Worm (Caenorhabditis elegans) whole organism, L1 larva: ENCODE measurements around the gene C33F10.11.
A peak's percentile ranks its signal among the peaks of the same experiment; 100 is the strongest.
"Not testable (repeated sequence)": the region's sequence is repeated elsewhere in the genome, so short reads cannot be mapped to it uniquely, and the experiment has no call there.

Experiments
- C04F5.9 ChIP-seq: sonication (generic microtip); optimal IDR thresholded peaks from 2 replicates; lab custom pipeline; 2016; ENCODE audit warnings: missing genetic modification characterization, missing compliant biosample characterization
- ama-1 ChIP-seq: fragments of 150-350 bp; optimal IDR thresholded peaks from 2 replicates; lab custom pipeline; 2014
- blmp-1 ChIP-seq: fragments of 150-350 bp; optimal IDR thresholded peaks from 2 replicates; lab custom pipeline; 2014; ENCODE audit warnings: missing biosample characterization, missing genetic modification characterization
- ceh-8 ChIP-seq: fragments of 200-800 bp; sonication (Bioruptor generic); optimal IDR thresholded peaks from 2 replicates; lab custom pipeline; 2018; ENCODE audit warnings: mild to moderate bottlenecking, missing genetic modification characterization, moderate library complexity, missing compliant biosample characterization
- ceh-82 ChIP-seq, 3 experiments: fragments of 150-350 bp in 1 of 3; sonication (generic microtip) in 2 of 3; optimal IDR thresholded peaks; 2 replicates each; lab custom pipeline; 2014 to 2017; ENCODE audit warnings: missing biosample characterization in 3 of 3, missing genetic modification characterization in 3 of 3
- ces-1 ChIP-seq: fragments of 150-350 bp; optimal IDR thresholded peaks from 2 replicates; lab custom pipeline; 2014; ENCODE audit warnings: missing biosample characterization, missing genetic modification reagents, missing genetic modification characterization
- efl-1 ChIP-seq, 4 experiments: fragments of 150-350 bp; optimal IDR thresholded peaks in 3 of 4; peaks in 1 of 4; 1 replicate in 1 of 4; 2 replicates in 3 of 4; lab custom pipeline; 2014; ENCODE audit warnings: missing biosample characterization in 2 of 4, missing genetic modification characterization in 2 of 4, missing genetic modification reagents in 2 of 4
- efl-3 ChIP-seq: fragments of 200-800 bp; sonication (Bioruptor generic); optimal IDR thresholded peaks from 2 replicates; lab custom pipeline; 2018; ENCODE audit warnings: mild to moderate bottlenecking, missing genetic modification characterization, missing compliant biosample characterization
- egl-13 ChIP-seq: sonication (generic microtip); optimal IDR thresholded peaks from 2 replicates; lab custom pipeline; 2016; ENCODE audit warnings: missing genotype, missing genetic modification reagents, missing genetic modification characterization, missing compliant biosample characterization
- egl-27 ChIP-seq, 2 experiments: fragments of 150-350 bp in 1 of 2; sonication (generic microtip); optimal IDR thresholded peaks; 3 replicates each; lab custom pipeline; 2017 to 2018; ENCODE audit warnings: missing biosample characterization in 2 of 2, missing genetic modification characterization in 2 of 2, missing genetic modification reagents in 2 of 2
- elt-2 ChIP-seq: sonication (generic microtip); optimal IDR thresholded peaks from 2 replicates; lab custom pipeline; 2016; ENCODE audit warnings: missing genetic modification characterization, mild to moderate bottlenecking, inconsistent platforms, missing compliant biosample characterization, missing genetic modification reagents
- ets-5 ChIP-seq: fragments of 200-800 bp; sonication (Bioruptor generic); IDR thresholded peaks from 2 replicates; pipeline ENCODE4 v1.3.6; 2022; ENCODE audit warnings: missing genetic modification characterization, missing compliant biosample characterization
- fkh-4 ChIP-seq: sonication (generic microtip); optimal IDR thresholded peaks from 2 replicates; lab custom pipeline; 2016; ENCODE audit warnings: missing compliant biosample characterization, missing genetic modification characterization, borderline replicate concordance
- fos-1 ChIP-seq: fragments of 150-350 bp; optimal IDR thresholded peaks from 2 replicates; lab custom pipeline; 2014; ENCODE audit warnings: missing biosample characterization, missing genetic modification characterization
- grh-1 ChIP-seq: fragments of 200-800 bp; sonication (Bioruptor generic); IDR thresholded peaks from 2 replicates; pipeline ENCODE4 v1.3.6; 2022; ENCODE audit warnings: missing genetic modification reagents, missing genetic modification characterization, missing compliant biosample characterization
- hlh-17 ChIP-seq: fragments of 200-800 bp; sonication (Bioruptor generic); optimal IDR thresholded peaks from 2 replicates; lab custom pipeline; 2018; ENCODE audit warnings: missing genetic modification characterization, mild to moderate bottlenecking, missing compliant biosample characterization, moderate library complexity, borderline replicate concordance
- hlh-4 ChIP-seq: sonication (generic microtip); optimal IDR thresholded peaks from 2 replicates; lab custom pipeline; 2016; ENCODE audit warnings: mild to moderate bottlenecking, missing genetic modification characterization, missing compliant biosample characterization
- jun-1 ChIP-seq: fragments of 150-350 bp; optimal IDR thresholded peaks from 2 replicates; lab custom pipeline; 2014; ENCODE audit warnings: missing biosample characterization, missing genetic modification reagents, missing genetic modification characterization
- nhr-11 ChIP-seq: fragments of 150-350 bp; optimal IDR thresholded peaks from 2 replicates; lab custom pipeline; 2014; ENCODE audit warnings: missing biosample characterization, missing genetic modification characterization
- nhr-19 ChIP-seq: fragments of 200-800 bp; sonication (Bioruptor generic); conservative IDR thresholded peaks from 2 replicates; pipeline ENCODE4 v1.3.6; 2022; ENCODE audit warnings: missing genetic modification characterization, missing compliant biosample characterization
- nhr-28 ChIP-seq: fragments of 150-350 bp; optimal IDR thresholded peaks from 2 replicates; lab custom pipeline; 2014; ENCODE audit warnings: missing biosample characterization, missing genetic modification characterization
- nhr-71 ChIP-seq: sonication (generic microtip); optimal IDR thresholded peaks from 2 replicates; lab custom pipeline; 2016; ENCODE audit warnings: mild to moderate bottlenecking, missing genetic modification characterization, moderate library complexity, missing compliant biosample characterization
- nhr-76 ChIP-seq: sonication (generic microtip); optimal IDR thresholded peaks from 2 replicates; lab custom pipeline; 2017; ENCODE audit warnings: missing biosample characterization, missing genetic modification characterization
- rnt-1 ChIP-seq: sonication (generic microtip); optimal IDR thresholded peaks from 2 replicates; lab custom pipeline; 2016; ENCODE audit warnings: mild to moderate bottlenecking, missing genetic modification characterization, moderate library complexity, missing compliant biosample characterization
- swsn-7 ChIP-seq: sonication (generic microtip); optimal IDR thresholded peaks from 2 replicates; lab custom pipeline; 2016; ENCODE audit warnings: missing genetic modification characterization, missing compliant biosample characterization
- tbx-2 ChIP-seq: sonication (generic microtip); optimal IDR thresholded peaks from 2 replicates; lab custom pipeline; 2016; ENCODE audit warnings: missing genetic modification characterization, missing compliant biosample characterization
- unc-30 ChIP-seq: sonication (generic microtip); optimal IDR thresholded peaks from 2 replicates; lab custom pipeline; 2017; ENCODE audit warnings: missing biosample characterization, missing genetic modification characterization
- unc-86 ChIP-seq: sonication (generic microtip); optimal IDR thresholded peaks from 2 replicates; lab custom pipeline; 2016; ENCODE audit warnings: missing genetic modification characterization, missing compliant biosample characterization
- ztf-4 ChIP-seq: fragments of 150-350 bp; optimal IDR thresholded peaks from 2 replicates; lab custom pipeline; 2014; ENCODE audit warnings: missing biosample characterization, missing genetic modification characterization

The C33F10.11 gene

ce11 chrII:4869793-4870343, 35.2 kb upstream of the C33F10.11 start:
- TF ChIP-seq ceh-8 (GFP tag; lab: Kevin White, UChicago) (peak; percentile 15), nhr-76 (tag; lab: Kevin White, UChicago) (no peak)

DNA sequence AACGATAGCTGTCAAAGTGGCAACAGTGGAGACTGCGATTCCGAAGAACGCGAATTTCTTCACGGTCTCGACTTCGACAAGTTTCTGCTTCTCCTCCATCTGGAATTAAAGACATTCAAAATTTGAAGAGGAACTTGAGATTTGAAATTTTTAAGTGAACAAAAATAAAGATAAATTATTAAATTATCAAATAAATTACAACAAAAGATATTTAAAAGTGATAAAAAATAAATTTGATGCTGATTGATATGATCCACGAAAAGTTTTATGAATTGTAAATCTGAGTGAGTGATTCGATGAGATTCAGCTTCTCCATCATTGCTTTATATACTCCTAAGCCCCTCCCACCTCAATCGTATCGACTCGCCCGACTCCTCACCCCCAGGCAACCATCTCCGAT, 32.8 kb upstream of the C33F10.11 start, which contains the start of gene col-17:
TSS of gene col-17 (minus strand) at position 101 of the 400 bp plus-strand sequence.
- TF ChIP-seq nhr-76 (tag; lab: Kevin White, UChicago) (no peak), efl-1 (optimal IDR thresholded peaks at IDR 0.05; lab: Kevin White, UChicago) (no peak), efl-1 (GFP tag; optimal IDR thresholded peaks at IDR 0.05 in 1 of 2; lab: Kevin White, UChicago) (peak in 1 of 2 experiments; percentile 21)

DNA sequence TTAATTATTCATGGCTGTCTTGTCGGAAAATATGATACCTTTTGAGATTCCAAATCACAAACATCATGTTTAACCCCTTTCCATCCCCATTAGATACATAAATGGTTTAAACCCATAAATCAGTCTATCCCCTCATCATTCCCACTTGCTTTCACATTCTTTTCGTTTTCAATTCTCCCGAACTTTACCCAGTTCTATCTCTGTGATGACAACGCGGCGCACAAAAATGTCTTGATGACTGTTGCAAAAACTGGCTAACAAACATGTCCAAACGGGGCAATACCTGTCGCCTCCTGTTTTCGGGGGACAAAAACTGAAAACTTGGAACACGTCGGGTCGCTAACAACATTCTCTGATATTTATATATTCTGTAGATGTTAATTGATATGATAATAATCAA, 31.4 kb upstream of the C33F10.11 start:
- TF ChIP-seq ces-1 (no peak), ceh-82 (tag; optimal IDR thresholded peaks at IDR 0.05; lab: Kevin White, UChicago) (no peak), nhr-19 (GFP tag; lab: Robert Waterston, UW) (no peak), C04F5.9 (tag; lab: Kevin White, UChicago) (no peak), tbx-2 (no peak), grh-1 (GFP tag; lab: Robert Waterston, UW) (no peak), blmp-1 (tag; lab: Kevin White, UChicago) (peak; percentile 93), nhr-71 (tag; lab: Kevin White, UChicago) (no peak), elt-2 (tag; lab: Kevin White, UChicago) (no peak), rnt-1 (tag; lab: Kevin White, UChicago) (no peak), nhr-11 (no peak), ama-1 (lab: Kevin White, UChicago) (peak; percentile 63), ztf-4 (tag; lab: Kevin White, UChicago) (peak; percentile 59), nhr-28 (tag; lab: Kevin White, UChicago) (no peak), jun-1 (peak; percentile 40)

- TF ChIP-seq efl-3 (GFP tag; lab: Kevin White, UChicago) (no peak), tbx-2 (no peak), egl-13 (tag; lab: Kevin White, UChicago) (no peak), hlh-17 (GFP tag; lab: Kevin White, UChicago) (no peak), swsn-7 (no peak)
These were observed 28.7 kb upstream of the C33F10.11 start, which contains the start of the genes mpst-4 and F11G11.14 for ce11 chrII:4863357-4863756. Gene mpst-4 (minus strand): TSS chrII:4863457. Gene F11G11.14 (plus strand): TSS chrII:4863681.

DNA sequence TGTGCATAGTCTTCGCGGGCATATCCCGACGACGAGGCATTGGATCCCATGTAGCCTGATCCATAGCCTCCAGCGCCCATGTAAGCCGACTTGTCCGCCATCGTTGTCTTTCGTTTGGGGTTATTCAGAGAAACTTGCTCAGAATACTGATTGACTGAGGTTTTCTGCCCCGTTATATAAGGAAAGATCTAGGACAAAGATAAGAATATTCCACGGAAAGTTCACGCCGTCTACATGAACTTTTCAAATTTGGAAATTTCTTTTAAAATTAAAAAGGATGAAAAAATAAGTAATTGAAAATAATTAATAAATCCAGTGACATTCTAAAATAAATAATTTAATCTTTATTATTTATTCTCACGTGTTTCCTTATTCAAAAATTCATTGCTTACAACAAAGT, 25.6 kb upstream of the C33F10.11 start, which contains the start of the genes nspd-5 and F11G11.4:
TSS of gene nspd-5 (minus strand) at position 101 of the 400 bp plus-strand sequence.
TSS of gene F11G11.4 (plus strand) at position 335 of the 400 bp plus-strand sequence.
- TF ChIP-seq hlh-4, unc-86, unc-30 (tag; lab: Kevin White, UChicago): not testable (repeated sequence)

DNA sequence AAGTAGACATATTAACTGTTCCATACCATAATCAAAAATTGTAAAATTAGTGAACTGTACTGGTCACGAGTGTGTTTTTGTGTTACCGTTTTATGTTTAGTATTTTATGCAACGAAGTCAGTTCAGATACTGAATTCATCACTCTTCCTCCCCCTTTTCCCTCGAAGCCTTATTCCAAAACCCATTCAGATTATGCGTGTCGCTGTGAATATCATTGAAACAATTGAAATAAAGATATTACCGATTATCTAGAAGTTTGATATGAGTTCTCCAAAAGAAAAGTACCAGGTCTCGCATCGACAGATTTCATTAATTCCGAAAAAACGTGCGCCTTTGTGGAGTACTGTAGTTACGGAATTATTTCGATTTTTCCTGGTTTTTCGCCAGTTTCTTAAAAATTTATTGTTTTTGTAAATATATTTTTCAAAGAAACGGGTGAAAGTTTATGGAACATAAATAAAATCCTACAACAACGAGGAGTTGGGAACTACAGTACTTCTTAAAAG, 24.3 kb upstream of the C33F10.11 start:
- no peak for TF ChIP-seq ets-5
- TF ChIP-seq blmp-1 (tag; lab: Kevin White, UChicago), result peak; percentile 0
- TF ChIP-seq efl-1 (optimal IDR thresholded peaks at IDR 0.05; lab: Kevin White, UChicago), result no peak
- TF ChIP-seq efl-1 (GFP tag; optimal IDR thresholded peaks at IDR 0.05 in 1 of 2; lab: Kevin White, UChicago), result peak in 1 of 2 experiments; percentile 85
- TF ChIP-seq, all 84 proteins: peak for 2

- no peak for TF ChIP-seq fkh-4 (tag; lab: Kevin White, UChicago)
- TF ChIP-seq efl-1 (optimal IDR thresholded peaks at IDR 0.05; lab: Kevin White, UChicago), result no peak
- TF ChIP-seq efl-1 (GFP tag; optimal IDR thresholded peaks at IDR 0.05 in 1 of 2; lab: Kevin White, UChicago), result peak in 1 of 2 experiments; percentile 29
- TF ChIP-seq tbx-2, result no peak
- TF ChIP-seq egl-27 (tag; optimal IDR thresholded peaks at IDR 0.05; lab: Kevin White, UChicago), result no peak
- no peak for TF ChIP-seq fos-1
- TF ChIP-seq, all 84 proteins: peak for 1
These were observed 23.3 kb upstream of the C33F10.11 start, which contains the start of gene F11G11.5 for ce11 chrII:4857873-4858364. Gene F11G11.5 (plus strand): TSS chrII:4857923.
